Worm (Caenorhabditis elegans) whole organism, L1 larva: ENCODE data around the gene F40F8.12.
"Not testable (repeated sequence)": the region's sequence is repeated elsewhere in the genome, so short reads cannot be mapped to it uniquely, and the experiment has no call there.

Experiments
- F16B12.6 ChIP-seq: fragments of 150-350 bp; optimal IDR thresholded peaks from 2 replicates; lab custom pipeline; 2014; ENCODE audit warnings: missing biosample characterization, missing genetic modification characterization
- Y116A8C.19 ChIP-seq: sonication (generic microtip); optimal IDR thresholded peaks from 2 replicates; lab custom pipeline; 2016; ENCODE audit warnings: missing compliant biosample characterization, missing genetic modification characterization, borderline replicate concordance
- alr-1 ChIP-seq: fragments of 200-800 bp; sonication (Bioruptor generic); optimal IDR thresholded peaks from 2 replicates; lab custom pipeline; 2018; ENCODE audit warnings: borderline replicate concordance, mild to moderate bottlenecking, missing genetic modification characterization, missing compliant biosample characterization
- ceh-63 ChIP-seq: fragments of 200-800 bp; sonication (Bioruptor generic); optimal IDR thresholded peaks from 2 replicates; lab custom pipeline; 2018; ENCODE audit warnings: mild to moderate bottlenecking, missing genetic modification characterization, missing compliant biosample characterization
- ceh-8 ChIP-seq: fragments of 200-800 bp; sonication (Bioruptor generic); optimal IDR thresholded peaks from 2 replicates; lab custom pipeline; 2018; ENCODE audit warnings: mild to moderate bottlenecking, missing genetic modification characterization, moderate library complexity, missing compliant biosample characterization
- ceh-88 ChIP-seq: fragments of 200-800 bp; sonication (Bioruptor generic); IDR thresholded peaks from 2 replicates; pipeline ENCODE4 v1.3.6; 2022; ENCODE audit warnings: missing genetic modification characterization, missing compliant biosample characterization
- ces-1 ChIP-seq: fragments of 150-350 bp; optimal IDR thresholded peaks from 2 replicates; lab custom pipeline; 2014; ENCODE audit warnings: missing biosample characterization, missing genetic modification reagents, missing genetic modification characterization
- dsc-1 ChIP-seq: sonication (generic microtip); optimal IDR thresholded peaks from 2 replicates; lab custom pipeline; 2016; ENCODE audit warnings: mild to moderate bottlenecking, missing genetic modification characterization, missing compliant biosample characterization
- efl-1 ChIP-seq, 4 experiments: fragments of 150-350 bp; optimal IDR thresholded peaks in 3 of 4; peaks in 1 of 4; 1 replicate in 1 of 4; 2 replicates in 3 of 4; lab custom pipeline; 2014; ENCODE audit warnings: missing biosample characterization in 2 of 4, missing genetic modification characterization in 2 of 4, missing genetic modification reagents in 2 of 4
- efl-3 ChIP-seq: fragments of 200-800 bp; sonication (Bioruptor generic); optimal IDR thresholded peaks from 2 replicates; lab custom pipeline; 2018; ENCODE audit warnings: mild to moderate bottlenecking, missing genetic modification characterization, missing compliant biosample characterization
- fkh-10 ChIP-seq: sonication (generic microtip); optimal IDR thresholded peaks from 2 replicates; lab custom pipeline; 2017; ENCODE audit warnings: missing biosample characterization, missing genetic modification reagents, missing genetic modification characterization
- grh-1 ChIP-seq: fragments of 200-800 bp; sonication (Bioruptor generic); IDR thresholded peaks from 2 replicates; pipeline ENCODE4 v1.3.6; 2022; ENCODE audit warnings: missing genetic modification reagents, missing genetic modification characterization, missing compliant biosample characterization
- irx-1 ChIP-seq: sonication (generic microtip); optimal IDR thresholded peaks from 2 replicates; lab custom pipeline; 2016; ENCODE audit warnings: missing genetic modification characterization, missing compliant biosample characterization
- lin-14 ChIP-seq: fragments of 200-800 bp; sonication (Bioruptor generic); optimal IDR thresholded peaks from 2 replicates; lab custom pipeline; 2018; ENCODE audit warnings: mild to moderate bottlenecking, missing genetic modification characterization, moderate library complexity, missing compliant biosample characterization
- lsy-2 ChIP-seq, 2 experiments: fragments of 150-350 bp; optimal IDR thresholded peaks; 2 replicates each; lab custom pipeline; 2014; ENCODE audit warnings: missing biosample characterization in 2 of 2, missing genetic modification characterization in 2 of 2
- mdl-1 ChIP-seq, 2 experiments: fragments of 150-350 bp; optimal IDR thresholded peaks; 2 replicates each; lab custom pipeline; 2014 to 2017; ENCODE audit warnings: missing biosample characterization in 2 of 2, missing genetic modification characterization in 2 of 2, inconsistent platforms in 1 of 2
- nhr-19 ChIP-seq: fragments of 200-800 bp; sonication (Bioruptor generic); conservative IDR thresholded peaks from 2 replicates; pipeline ENCODE4 v1.3.6; 2022; ENCODE audit warnings: missing genetic modification characterization, missing compliant biosample characterization
- nhr-237 ChIP-seq: fragments of 150-350 bp; optimal IDR thresholded peaks from 2 replicates; lab custom pipeline; 2014; ENCODE audit warnings: missing biosample characterization, missing genetic modification characterization
- nhr-71 ChIP-seq: sonication (generic microtip); optimal IDR thresholded peaks from 2 replicates; lab custom pipeline; 2016; ENCODE audit warnings: mild to moderate bottlenecking, missing genetic modification characterization, moderate library complexity, missing compliant biosample characterization
- nhr-90 ChIP-seq: sonication (generic microtip); optimal IDR thresholded peaks from 2 replicates; lab custom pipeline; 2016; ENCODE audit warnings: mild to moderate bottlenecking, missing genetic modification characterization, missing compliant biosample characterization; ENCODE audit not compliant: poor library complexity
- pag-3 ChIP-seq: sonication (generic microtip); optimal IDR thresholded peaks from 2 replicates; lab custom pipeline; 2017; ENCODE audit warnings: missing genetic modification characterization, mild to moderate bottlenecking, missing compliant biosample characterization, antibody characterized with exemption, borderline replicate concordance; ENCODE audit not compliant: insufficient read depth
- skn-1 ChIP-seq: fragments of 150-350 bp; optimal IDR thresholded peaks from 2 replicates; lab custom pipeline; 2014; ENCODE audit warnings: missing biosample characterization, missing genetic modification characterization
- sox-4 ChIP-seq: sonication (generic microtip); optimal IDR thresholded peaks from 2 replicates; lab custom pipeline; 2016; ENCODE audit warnings: missing genetic modification characterization, missing compliant biosample characterization
- unc-130 ChIP-seq: fragments of 150-350 bp; optimal IDR thresholded peaks from 2 replicates; lab custom pipeline; 2017; ENCODE audit warnings: missing biosample characterization, missing genetic modification characterization, inconsistent platforms
- unc-30 ChIP-seq: sonication (generic microtip); optimal IDR thresholded peaks from 2 replicates; lab custom pipeline; 2017; ENCODE audit warnings: missing biosample characterization, missing genetic modification characterization
- unc-86 ChIP-seq: sonication (generic microtip); optimal IDR thresholded peaks from 2 replicates; lab custom pipeline; 2016; ENCODE audit warnings: missing genetic modification characterization, missing compliant biosample characterization
- unc-98 ChIP-seq: fragments of 200-800 bp; sonication (Bioruptor generic); IDR thresholded peaks from 2 replicates; pipeline ENCODE4 v1.3.6; 2022; ENCODE audit warnings: missing genetic modification characterization, missing compliant biosample characterization
- zag-1 ChIP-seq: fragments of 150-350 bp; optimal IDR thresholded peaks from 2 replicates; lab custom pipeline; 2014; ENCODE audit warnings: missing biosample characterization, missing genetic modification characterization
- ztf-11 ChIP-seq, 2 experiments: sonication (generic microtip); optimal IDR thresholded peaks; 2 replicates each; lab custom pipeline; 2016 to 2017; ENCODE audit warnings: missing genetic modification characterization in 2 of 2, missing biosample characterization in 1 of 2, missing compliant biosample characterization in 1 of 2

F40F8.12 gene

ce11 chrII:11107828-11108227 is 21.8 kb upstream of the F40F8.12 start, which contains the start of gene apc-17:
Gene apc-17 (plus strand): TSS chrII:11108128.
- TF ChIP-seq lin-14 (GFP tag; lab: Kevin White, UChicago) (no peak), unc-30 (tag; lab: Kevin White, UChicago) (no peak), unc-130 (tag; lab: Kevin White, UChicago) (no peak), sox-4 (no peak), zag-1 (no peak), alr-1 (no peak), ceh-63 (GFP tag; lab: Kevin White, UChicago) (no peak), fkh-10 (GFP tag; lab: Kevin White, UChicago) (no peak), dsc-1 (no peak), pag-3 (no peak), nhr-237 (no peak), irx-1 (tag; lab: Kevin White, UChicago) (no peak)

ce11 chrII:11110419-11110818 is 19.2 kb upstream of the F40F8.12 start:
- TF ChIP-seq nhr-237 (no peak), ceh-88 (no peak), mdl-1 (tag; optimal IDR thresholded peaks at IDR 0.05; lab: Kevin White, UChicago) (no peak), unc-86 (tag; lab: Kevin White, UChicago) (no peak), unc-98 (GFP tag; lab: Robert Waterston, UW) (no peak), F16B12.6 (tag; lab: Kevin White, UChicago) (no peak), skn-1 (no peak)

- no peak for TF ChIP-seq ceh-8 (GFP tag; lab: Kevin White, UChicago)
- TF ChIP-seq ces-1 (GFP tag; lab: Kevin White, UChicago), result no peak
- TF ChIP-seq fkh-10 (GFP tag; lab: Kevin White, UChicago), result peak; percentile 7
- TF ChIP-seq unc-86 (tag; lab: Kevin White, UChicago), result peak; percentile 21
- TF ChIP-seq Y116A8C.19 (tag; lab: Kevin White, UChicago), result no peak
- no peak for TF ChIP-seq mdl-1 (tag; optimal IDR thresholded peaks at IDR 0.05; lab: Kevin White, UChicago)
- peak; percentile 57 for TF ChIP-seq lin-14 (GFP tag; lab: Kevin White, UChicago)
- peak; percentile 18 for TF ChIP-seq nhr-71 (tag; lab: Kevin White, UChicago)
Measured at ce11 chrII:11111107-11111506, 18.5 kb upstream of the F40F8.12 start, which contains the start of gene glb-4. Gene glb-4 (minus strand): TSS chrII:11111207.

- TF ChIP-seq nhr-90 (tag; lab: Kevin White, UChicago) (no peak), efl-1 (optimal IDR thresholded peaks at IDR 0.05; lab: Kevin White, UChicago) (no peak), efl-1 (GFP tag; optimal IDR thresholded peaks at IDR 0.05 in 1 of 2; lab: Kevin White, UChicago) (peak in 1 of 2 experiments; percentile 68)
- TF ChIP-seq, all 84 proteins: peak for 1
Measured at ce11 chrII:11112419-11112818, 17.2 kb upstream of the F40F8.12 start, which contains the start of gene mat-2. Gene mat-2 (plus strand): TSS chrII:11112719.

ce11 chrII:11121800-11122199 is 7.8 kb upstream of the F40F8.12 start, which contains the start of gene W10C6.2:
Gene W10C6.2 (minus strand): TSS chrII:11121900.
- TF ChIP-seq grh-1 (GFP tag; lab: Robert Waterston, UW); efl-3 (GFP tag; lab: Kevin White, UChicago); nhr-19: not testable (repeated sequence)

- TF ChIP-seq ztf-11 (tag; optimal IDR thresholded peaks at IDR 0.05; lab: Kevin White, UChicago) (no peak), efl-1 (optimal IDR thresholded peaks at IDR 0.05; lab: Kevin White, UChicago) (no peak), efl-1 (GFP tag; optimal IDR thresholded peaks at IDR 0.05 in 1 of 2; lab: Kevin White, UChicago) (peak in 1 of 2 experiments; percentile 25), lsy-2 (tag; optimal IDR thresholded peaks at IDR 0.05; lab: Kevin White, UChicago) (peak in 1 of 2 experiments; percentile 49)
Measured at ce11 chrII:11125059-11125594, 4.5 kb upstream of the F40F8.12 start.
